Fruit fly (Drosophila melanogaster): Measurements from ENCODE around the gene Syt4.
A peak's percentile ranks its signal among the peaks of the same experiment; 100 is the strongest.

Syt4 gene

dm6 chr3R:7310576-7310975, 44.7 kb downstream of the Syt4 start (continued):
- TF ChIP-seq CG31627 (GFP tag; optimal IDR thresholded peaks at IDR 0.05) (no peak), CG11762 (GFP tag; optimal IDR thresholded peaks at IDR 0.05; ENCODE audit: insufficient read depth) (no peak), topi (GFP tag; optimal IDR thresholded peaks at IDR 0.05) (no peak), CG8632 (GFP tag; optimal IDR thresholded peaks at IDR 0.05) (no peak), CG3032 (tag; optimal IDR thresholded peaks at IDR 0.05) (no peak), CG9139 (GFP tag; optimal IDR thresholded peaks at IDR 0.05) (peak; percentile 8), Eip78C (GFP tag) (no peak), pdm3 (GFP tag; optimal IDR thresholded peaks at IDR 0.05) (no peak), achi (GFP tag; optimal IDR thresholded peaks at IDR 0.05) (no peak), Lpt (GFP tag; optimal IDR thresholded peaks at IDR 0.05) (no peak), CG7368 (GFP tag; optimal IDR thresholded peaks at IDR 0.05) (no peak), fd59A (GFP tag; optimal IDR thresholded peaks at IDR 0.05) (no peak), Hr38 (GFP tag; optimal IDR thresholded peaks at IDR 0.05) (no peak), Ets21C (GFP tag; optimal IDR thresholded peaks at IDR 0.05) (no peak), cyc (GFP tag; optimal IDR thresholded peaks at IDR 0.05) (no peak)

dm6 chr3R:7313034-7313433, 47.2 kb downstream of the Syt4 start:
- TF ChIP-seq CG6792 (GFP tag; optimal IDR thresholded peaks at IDR 0.05) (no peak), Eip78C (GFP tag) (peak; percentile 9), fd85E (GFP tag; optimal IDR thresholded peaks at IDR 0.05) (no peak)

- TF ChIP-seq Ets21C (GFP tag; optimal IDR thresholded peaks at IDR 0.05) (no peak), esn (GFP tag; optimal IDR thresholded peaks at IDR 0.05) (no peak), CG8632 (GFP tag; optimal IDR thresholded peaks at IDR 0.05) (no peak), CG8119 (GFP tag; IDR thresholded peaks at IDR 0.05) (no peak), CG6276 (GFP tag; optimal IDR thresholded peaks at IDR 0.05) (no peak), CG4318 (GFP tag; optimal IDR thresholded peaks at IDR 0.05) (no peak), CG15336 (GFP tag; IDR thresholded peaks at IDR 0.05) (no peak), vri (GFP tag; optimal IDR thresholded peaks at IDR 0.05) (no peak), acj6 (GFP tag; optimal IDR thresholded peaks at IDR 0.05) (no peak), Hr39 (GFP tag; optimal IDR thresholded peaks at IDR 0.05) (no peak), Blimp-1 (GFP tag; optimal IDR thresholded peaks at IDR 0.05) (no peak), ss (GFP tag; optimal IDR thresholded peaks at IDR 0.05) (no peak), Met (GFP tag; optimal IDR thresholded peaks at IDR 0.05) (no peak), eg (GFP tag; IDR thresholded peaks at IDR 0.05) (no peak)
Measured at dm6 chr3R:7317107-7317506, 51.2 kb downstream of the Syt4 start, which contains the start of gene CG10029. CG10029 (minus strand) TSS chr3R:7317207.

Measured in whole organism, prepupa.